Fruit fly (Drosophila melanogaster): ENCODE measurements around the gene alpha-Est9.

DNA sequence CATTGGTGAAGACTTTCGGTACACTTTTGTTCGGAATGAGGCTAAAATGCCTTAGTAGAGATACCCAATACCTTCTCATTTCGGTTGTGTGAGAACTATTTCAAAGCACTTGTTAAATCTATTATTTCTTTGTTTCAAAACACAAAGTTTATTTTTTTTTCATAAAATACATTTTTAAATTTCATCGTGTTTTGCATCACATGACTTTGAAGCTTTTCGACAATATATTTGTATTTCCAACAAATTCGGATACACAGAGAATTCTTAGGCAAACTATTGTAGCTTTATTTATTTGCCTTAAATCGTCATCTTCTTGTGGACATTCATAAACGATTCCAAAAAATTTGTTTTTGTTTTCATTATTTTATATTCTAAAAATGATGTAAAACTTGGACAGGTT, 11.2 kb downstream of the alpha-Est9 start, which contains the start of gene alpha-Est10:
- no peak for TF ChIP-seq CTCF (optimal IDR thresholded peaks at IDR 0.05)
- no peak for TF ChIP-seq CG8478 (optimal IDR thresholded peaks at IDR 0.05)
